Worm (Caenorhabditis elegans) whole organism, L4 larva: ENCODE data around the gene T06A10.2.

ENCODE experiments used
- D1046.2 ChIP-seq: fragments of 200-800 bp; sonication (Bioruptor generic); IDR thresholded peaks from 2 replicates; pipeline ENCODE4 v1.3.6; 2022; ENCODE audit warnings: missing genetic modification characterization, missing compliant biosample characterization
- F26F4.8 ChIP-seq: fragments of 200-800 bp; sonication (Bioruptor generic); conservative IDR thresholded peaks from 2 replicates; pipeline ENCODE4 v1.3.6; 2022; ENCODE audit warnings: missing genetic modification characterization, missing compliant biosample characterization
- F37D6.2 ChIP-seq: sonication (generic microtip); optimal IDR thresholded peaks from 2 replicates; lab custom pipeline; 2016; ENCODE audit warnings: mild to moderate bottlenecking, missing genetic modification characterization, missing compliant biosample characterization
- F44E2.7 ChIP-seq: fragments of 200-800 bp; sonication (Bioruptor generic); IDR thresholded peaks from 2 replicates; pipeline ENCODE4 v2.1.2; 2022; ENCODE audit warnings: missing genetic modification characterization, missing compliant biosample characterization
- F49E8.2 ChIP-seq: sonication (generic microtip); optimal IDR thresholded peaks from 2 replicates; lab custom pipeline; 2016; ENCODE audit warnings: missing compliant biosample characterization, mild to moderate bottlenecking, missing genetic modification characterization, borderline replicate concordance
- T26A8.4 ChIP-seq: fragments of 200-800 bp; sonication (Bioruptor generic); IDR thresholded peaks from 2 replicates; pipeline ENCODE4 v1.3.6; 2022; ENCODE audit warnings: missing genetic modification characterization, missing compliant biosample characterization
- Y48G9A.11 ChIP-seq: fragments of 200-800 bp; sonication (Bioruptor generic); IDR thresholded peaks from 2 replicates; pipeline ENCODE4 v1.3.6; 2022; ENCODE audit warnings: missing genetic modification reagents, missing genetic modification characterization, missing compliant biosample characterization
- aha-1 ChIP-seq: fragments of 150-350 bp; peaks from one replicate; lab custom pipeline; 2014; ENCODE audit warnings: missing biosample characterization, missing genetic modification characterization
- ama-1 ChIP-seq: fragments of 150-350 bp; optimal IDR thresholded peaks from 2 replicates; lab custom pipeline; 2014; ENCODE audit warnings: inconsistent platforms, mixed read lengths
- ceh-44 ChIP-seq: fragments of 200-800 bp; sonication (Bioruptor generic); IDR thresholded peaks from 2 replicates; pipeline ENCODE4 v1.3.6; 2022; ENCODE audit warnings: missing genetic modification reagents, missing genetic modification characterization, missing compliant biosample characterization
- ceh-82 ChIP-seq: sonication (generic microtip); optimal IDR thresholded peaks from 2 replicates; lab custom pipeline; 2017; ENCODE audit warnings: missing biosample characterization, missing genetic modification characterization
- daf-16 ChIP-seq, 3 experiments: sonication (generic microtip); optimal IDR thresholded peaks; 2 replicates each; lab custom pipeline; 2016 to 2017; ENCODE audit warnings: missing genetic modification characterization in 3 of 3, missing genetic modification reagents in 3 of 3, mild to moderate bottlenecking in 2 of 3, missing compliant biosample characterization in 2 of 3, missing biosample characterization in 1 of 3, moderate library complexity in 1 of 3
- daf-19 ChIP-seq: fragments of 200-800 bp; sonication (Bioruptor generic); conservative IDR thresholded peaks from 2 replicates; pipeline ENCODE4 v1.3.6; 2022; ENCODE audit warnings: missing genetic modification characterization, missing compliant biosample characterization
- dmd-6 ChIP-seq: fragments of 200-800 bp; sonication (Bioruptor generic); IDR thresholded peaks from 2 replicates; pipeline ENCODE4 v1.3.6; 2022; ENCODE audit warnings: missing genetic modification reagents, missing genetic modification characterization, missing compliant biosample characterization
- dmd-8 ChIP-seq: fragments of 200-800 bp; sonication (Bioruptor generic); IDR thresholded peaks from 2 replicates; pipeline ENCODE4 v1.3.6; 2022; ENCODE audit warnings: missing genetic modification characterization, missing compliant biosample characterization
- duxl-1 ChIP-seq: sonication (generic microtip); optimal IDR thresholded peaks from 2 replicates; lab custom pipeline; 2016; ENCODE audit warnings: mild to moderate bottlenecking, missing genetic modification characterization, moderate library complexity, missing compliant biosample characterization; ENCODE audit not compliant: poor library complexity
- egl-43 ChIP-seq: fragments of 200-800 bp; sonication (Bioruptor generic); IDR thresholded peaks from 2 replicates; pipeline ENCODE4 v1.3.6; 2022; ENCODE audit warnings: missing genetic modification reagents, missing genetic modification characterization, missing compliant biosample characterization
- fkh-10 ChIP-seq: fragments of 150-350 bp; optimal IDR thresholded peaks from 2 replicates; lab custom pipeline; 2014; ENCODE audit warnings: missing biosample characterization, missing genetic modification reagents, missing genetic modification characterization
- hlh-11 ChIP-seq: fragments of 200-800 bp; sonication (Bioruptor generic); optimal IDR thresholded peaks from 2 replicates; lab custom pipeline; 2018; ENCODE audit warnings: mild to moderate bottlenecking, missing genetic modification characterization, missing compliant biosample characterization
- hmg-1.1 ChIP-seq: fragments of 200-800 bp; sonication (Bioruptor generic); IDR thresholded peaks from 2 replicates; pipeline ENCODE4 v1.3.6; 2022; ENCODE audit warnings: missing genetic modification reagents, missing genetic modification characterization, missing compliant biosample characterization
- lin-39 ChIP-seq: fragments of 150-350 bp; optimal IDR thresholded peaks from 2 replicates; lab custom pipeline; 2014; ENCODE audit warnings: missing biosample characterization, missing genetic modification reagents, missing genetic modification characterization
- lir-3 ChIP-seq: sonication (generic microtip); optimal IDR thresholded peaks from 2 replicates; lab custom pipeline; 2016; ENCODE audit warnings: mild to moderate bottlenecking, missing genetic modification characterization, missing compliant biosample characterization
- madf-9 ChIP-seq: fragments of 200-800 bp; sonication (Bioruptor generic); conservative IDR thresholded peaks from 2 replicates; pipeline ENCODE4 v1.3.6; 2022; ENCODE audit warnings: missing genetic modification reagents, missing genetic modification characterization, missing compliant biosample characterization
- nhr-111 ChIP-seq: fragments of 200-800 bp; sonication (Bioruptor generic); optimal IDR thresholded peaks from 2 replicates; lab custom pipeline; 2018; ENCODE audit warnings: mild to moderate bottlenecking, missing genetic modification characterization, missing compliant biosample characterization
- nhr-25 ChIP-seq: sonication (generic microtip); optimal IDR thresholded peaks from 2 replicates; lab custom pipeline; 2017; ENCODE audit warnings: missing genetic modification characterization, mild to moderate bottlenecking, missing compliant biosample characterization, antibody characterized with exemption, moderate library complexity, borderline replicate concordance; ENCODE audit not compliant: insufficient read depth
- nhr-28 ChIP-seq: fragments of 150-350 bp; optimal IDR thresholded peaks from 2 replicates; lab custom pipeline; 2014; ENCODE audit warnings: missing biosample characterization, missing genetic modification characterization
- nhr-6 ChIP-seq: fragments of 150-350 bp; optimal IDR thresholded peaks from 2 replicates; lab custom pipeline; 2014; ENCODE audit warnings: missing biosample characterization, missing genetic modification characterization
- nhr-76 ChIP-seq: fragments of 150-350 bp; optimal IDR thresholded peaks from 2 replicates; lab custom pipeline; 2014; ENCODE audit warnings: missing biosample characterization, missing genetic modification characterization
- saeg-2 ChIP-seq: fragments of 200-800 bp; sonication (Bioruptor generic); IDR thresholded peaks from 2 replicates; pipeline ENCODE4 v1.3.6; 2022; ENCODE audit warnings: missing genetic modification reagents, missing genetic modification characterization, missing compliant biosample characterization
- sdz-12 ChIP-seq: fragments of 200-800 bp; sonication (Bioruptor generic); optimal IDR thresholded peaks from 2 replicates; lab custom pipeline; 2018; ENCODE audit warnings: mild to moderate bottlenecking, missing genetic modification characterization, missing compliant biosample characterization
- set-16 ChIP-seq: fragments of 200-800 bp; sonication (Bioruptor generic); IDR thresholded peaks from 2 replicates; pipeline ENCODE4 v1.3.6; 2022; ENCODE audit warnings: missing genetic modification reagents, missing genetic modification characterization, missing compliant biosample characterization
- snpc-1.2 ChIP-seq: fragments of 200-800 bp; sonication (Bioruptor generic); IDR thresholded peaks from 2 replicates; pipeline ENCODE4 v1.3.6; 2022; ENCODE audit warnings: missing genetic modification reagents, missing genetic modification characterization, missing compliant biosample characterization
- snpc-4 ChIP-seq: fragments of 150-350 bp; optimal IDR thresholded peaks from 2 replicates; lab custom pipeline; 2014; ENCODE audit warnings: missing biosample characterization, missing genetic modification characterization
- unc-62 ChIP-seq, 3 experiments: fragments of 150-350 bp in 1 of 3; sonication (generic microtip); optimal IDR thresholded peaks in 2 of 3; peaks in 1 of 3; 1 replicate in 1 of 3; 2 replicates in 2 of 3; lab custom pipeline; 2014 to 2017; ENCODE audit warnings: missing biosample characterization in 3 of 3, missing genetic modification characterization in 3 of 3, missing genetic modification reagents in 3 of 3, missing genotype in 1 of 3

Gene T06A10.2

ce11 chrIV:16925363-16925863 lies 30.0 kb downstream of the T06A10.2 start:
- TF ChIP-seq nhr-111 (GFP tag; lab: Kevin White, UChicago): no peak
- TF ChIP-seq nhr-76 (tag; lab: Kevin White, UChicago): no peak
- no peak for TF ChIP-seq nhr-25 (tag; lab: Kevin White, UChicago)
- TF ChIP-seq nhr-6 (tag; lab: Kevin White, UChicago): no peak
- TF ChIP-seq snpc-1.2 (GFP tag; lab: Robert Waterston, UW): peak; percentile 70
- peak; percentile 88 for TF ChIP-seq set-16 (GFP tag; lab: Robert Waterston, UW)
- TF ChIP-seq ama-1 (lab: Kevin White, UChicago): no peak
- no peak for TF ChIP-seq lin-39
- TF ChIP-seq hlh-11 (tag; lab: Kevin White, UChicago): no peak
- TF ChIP-seq daf-19 (GFP tag; lab: Robert Waterston, UW): no peak
- TF ChIP-seq, all 104 proteins: peak for 2

- TF ChIP-seq unc-62 (GFP tag; optimal IDR thresholded peaks at IDR 0.05 in 1 of 2; lab: Kevin White, UChicago) (peak in 1 of 2 experiments; percentile 55), unc-62 (tag; optimal IDR thresholded peaks at IDR 0.05; lab: Kevin White, UChicago) (no peak), madf-9 (GFP tag; lab: Robert Waterston, UW) (no peak), aha-1 (tag; lab: Kevin White, UChicago) (peak; percentile 66)
Observed at ce11 chrIV:16926558-16926957, 31.2 kb downstream of the T06A10.2 start.

DNA sequence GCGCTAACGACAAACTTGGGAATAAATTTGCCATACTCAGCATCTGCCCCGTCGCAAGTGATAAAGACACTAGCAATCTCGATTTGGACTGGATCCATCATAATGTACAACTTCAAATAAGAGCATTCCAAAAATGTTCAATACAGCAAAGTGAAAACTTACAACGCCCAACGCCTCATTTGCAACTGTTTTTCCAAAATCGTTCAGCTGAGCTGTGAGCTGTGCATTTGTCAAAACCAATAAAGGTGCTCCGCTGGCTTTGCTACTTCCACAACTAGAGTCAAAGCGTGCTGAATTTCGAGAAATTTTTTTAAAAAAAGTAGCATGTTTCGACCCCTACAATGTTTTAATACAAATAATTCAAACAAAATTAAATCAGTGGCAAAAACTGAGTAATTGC lies 35.7 kb downstream of the T06A10.2 start, which contains the start of gene Y116A8C.49:
Y116A8C.49 (minus strand) TSS at position 101 of the 400 bp plus-strand sequence.
- TF ChIP-seq egl-43 (no peak), snpc-4 (tag; lab: Kevin White, UChicago) (no peak), Y48G9A.11 (GFP tag; lab: Robert Waterston, UW) (no peak), dmd-6 (GFP tag; lab: Robert Waterston, UW) (no peak), fkh-10 (GFP tag; lab: Kevin White, UChicago) (no peak)

ce11 chrIV:16936053-16936452 lies 40.7 kb downstream of the T06A10.2 start:
- TF ChIP-seq set-16 (GFP tag; lab: Robert Waterston, UW) (peak; percentile 94), unc-62 (GFP tag; optimal IDR thresholded peaks at IDR 0.05 in 1 of 2; lab: Kevin White, UChicago) (peak in 1 of 2 experiments; percentile 13), unc-62 (tag; optimal IDR thresholded peaks at IDR 0.05; lab: Kevin White, UChicago) (no peak), F44E2.7 (GFP tag; lab: Robert Waterston, UW) (no peak)
- TF ChIP-seq, all 104 proteins: peak for 2

- TF ChIP-seq F37D6.2 (tag; lab: Kevin White, UChicago) (no peak), daf-16 (GFP tag; optimal IDR thresholded peaks at IDR 0.05; lab: Kevin White, UChicago) (no peak), daf-16 (tag; optimal IDR thresholded peaks at IDR 0.05; lab: Kevin White, UChicago) (no peak), T26A8.4 (no peak), sdz-12 (GFP tag; lab: Kevin White, UChicago) (no peak), nhr-28 (tag; lab: Kevin White, UChicago) (no peak), ceh-44 (GFP tag; lab: Robert Waterston, UW) (no peak), duxl-1 (no peak), ama-1 (lab: Kevin White, UChicago) (no peak), saeg-2 (GFP tag; lab: Robert Waterston, UW) (no peak), lir-3 (tag; lab: Kevin White, UChicago) (no peak), D1046.2 (GFP tag; lab: Robert Waterston, UW) (no peak), dmd-8 (GFP tag; lab: Robert Waterston, UW) (no peak), F49E8.2 (tag; lab: Kevin White, UChicago) (no peak), F26F4.8 (no peak), F44E2.7 (GFP tag; lab: Robert Waterston, UW) (no peak), hmg-1.1 (GFP tag; lab: Robert Waterston, UW) (no peak), lin-39 (no peak), ceh-82 (tag; lab: Kevin White, UChicago) (no peak)
Observed at ce11 chrIV:16939001-16939400, 43.6 kb downstream of the T06A10.2 start, which contains the start of gene Y116A8C.10. Gene Y116A8C.10, minus strand, starts transcription at chrIV:16939101.
